Worm (Caenorhabditis elegans) whole organism, mixed stage, embryonic: Measurements from ENCODE around the gene str-135.

Experiments used
- cnd-1 ChIP-seq: fragments of 200-800 bp; sonication (Bioruptor generic); optimal IDR thresholded peaks from 2 replicates; lab custom pipeline; 2018; ENCODE audit warnings: mild to moderate bottlenecking, missing genetic modification characterization, missing compliant biosample characterization
- mab-5 ChIP-seq: fragments of 150-350 bp; optimal IDR thresholded peaks from 2 replicates; lab custom pipeline; 2014; ENCODE audit warnings: missing biosample characterization, missing genetic modification characterization
- nhr-76 ChIP-seq: sonication (generic microtip); optimal IDR thresholded peaks from 2 replicates; lab custom pipeline; 2017; ENCODE audit warnings: missing biosample characterization, missing genetic modification characterization
- pha-4 ChIP-seq: fragments of 150-350 bp; optimal IDR thresholded peaks from 2 replicates; lab custom pipeline; 2018; ENCODE audit warnings: missing biosample characterization, missing genetic modification reagents, missing genetic modification characterization
- snpc-4 ChIP-seq: fragments of 150-350 bp; optimal IDR thresholded peaks from 2 replicates; lab custom pipeline; 2014; ENCODE audit warnings: missing biosample characterization, missing genetic modification characterization
- unc-120 ChIP-seq: sonication (generic microtip); optimal IDR thresholded peaks from 2 replicates; lab custom pipeline; 2017; ENCODE audit warnings: missing genetic modification characterization, missing compliant biosample characterization; ENCODE audit not compliant: poor library complexity, severe bottlenecking

ce11 chrV:8242798-8243197 lies 37.9 kb downstream of the str-135 start, which contains the start of gene C16D9.4:
- TF ChIP-seq mab-5 (tag; lab: Kevin White, UChicago) (no peak), pha-4 (tag; lab: Kevin White, UChicago) (no peak), snpc-4 (tag; lab: Kevin White, UChicago) (no peak), unc-120 (no peak), nhr-76 (tag; lab: Kevin White, UChicago) (no peak), cnd-1 (tag; lab: Kevin White, UChicago) (no peak)
